Fruit fly (Drosophila melanogaster) whole organism, embryonic: ENCODE results near the gene Obp93a.

Source experiments
- ATbp ChIP-seq: fragments of 200-800 bp; sonication (Bioruptor generic); optimal IDR thresholded peaks from 2 replicates; lab custom pipeline; 2017; ENCODE audit warnings: missing biosample characterization, mild to moderate bottlenecking, missing genetic modification characterization, missing genetic modification reagents
- Aef1 ChIP-seq: fragments of 200-800 bp; sonication (Bioruptor generic); IDR thresholded peaks from 3 replicates; pipeline ENCODE4 v1.3.6; 2022; ENCODE audit warnings: missing biosample characterization, missing genetic modification characterization
- CG10274 ChIP-seq: fragments of 200-800 bp; sonication (Bioruptor generic); optimal IDR thresholded peaks from 3 replicates; lab custom pipeline; 2017; ENCODE audit warnings: missing biosample characterization, mild to moderate bottlenecking, missing genetic modification characterization
- CG10959 ChIP-seq: fragments of 200-800 bp; sonication (Bioruptor generic); IDR thresholded peaks from 2 replicates; pipeline ENCODE4 v1.3.6; 2022; ENCODE audit warnings: missing biosample characterization, missing genetic modification characterization
- CG11247 ChIP-seq: fragments of 200-800 bp; sonication (Bioruptor generic); IDR thresholded peaks from 2 replicates; pipeline ENCODE4 v1.3.6; 2022; ENCODE audit warnings: missing biosample characterization, missing genetic modification characterization
- CG11695 ChIP-seq: fragments of 200-800 bp; sonication (Bioruptor generic); IDR thresholded peaks from 3 replicates; pipeline ENCODE4 v1.3.6; 2022; ENCODE audit warnings: missing biosample characterization, missing genetic modification characterization
- CG12942 ChIP-seq: fragments of 200-800 bp; sonication (Bioruptor generic); optimal IDR thresholded peaks from 3 replicates; lab custom pipeline; 2016; ENCODE audit warnings: missing biosample characterization, missing genetic modification characterization
- CG16813 ChIP-seq: fragments of 200-800 bp; sonication (Bioruptor generic); IDR thresholded peaks from 3 replicates; pipeline ENCODE4 v1.3.6; 2022; ENCODE audit warnings: missing biosample characterization, missing genetic modification characterization; ENCODE audit not compliant: partially characterized antibody
- CG17568 ChIP-seq: fragments of 200-800 bp; sonication (Bioruptor generic); optimal IDR thresholded peaks from 2 replicates; lab custom pipeline; 2018; ENCODE audit warnings: missing biosample characterization, mild to moderate bottlenecking, missing genetic modification characterization, moderate library complexity
- CG18619 ChIP-seq: fragments of 200-800 bp; sonication (Bioruptor generic); optimal IDR thresholded peaks from 3 replicates; lab custom pipeline; 2017; ENCODE audit warnings: missing biosample characterization, mild to moderate bottlenecking, missing genetic modification characterization
- CG30431 ChIP-seq: fragments of 200-800 bp; sonication (Bioruptor generic); optimal IDR thresholded peaks from 2 replicates; lab custom pipeline; 2017; ENCODE audit warnings: missing biosample characterization, missing genetic modification characterization
- CG31365 ChIP-seq: fragments of 200-800 bp; sonication (Bioruptor generic); optimal IDR thresholded peaks from 2 replicates; lab custom pipeline; 2018; ENCODE audit warnings: missing biosample characterization, mild to moderate bottlenecking, missing genetic modification characterization
- CG3281 ChIP-seq: fragments of 200-800 bp; sonication (Bioruptor generic); optimal IDR thresholded peaks from 3 replicates; lab custom pipeline; 2017; ENCODE audit warnings: missing biosample characterization, mild to moderate bottlenecking, missing genetic modification characterization
- CG6683 ChIP-seq: fragments of 200-800 bp; sonication (Bioruptor generic); optimal IDR thresholded peaks from 2 replicates; lab custom pipeline; 2017; ENCODE audit warnings: missing biosample characterization, mild to moderate bottlenecking, missing genetic modification characterization, missing genetic modification reagents
- CG6765 ChIP-seq: fragments of 200-800 bp; sonication (Bioruptor generic); optimal IDR thresholded peaks from 3 replicates; lab custom pipeline; 2017; ENCODE audit warnings: missing biosample characterization, mild to moderate bottlenecking, missing genetic modification characterization
- CG8765 ChIP-seq: fragments of 200-800 bp; sonication (Bioruptor generic); IDR thresholded peaks from 2 replicates; pipeline ENCODE4 v1.3.6; 2022; ENCODE audit warnings: missing biosample characterization, missing genetic modification characterization
- CG9215 ChIP-seq: fragments of 200-800 bp; sonication (Bioruptor generic); IDR thresholded peaks from 2 replicates; pipeline ENCODE4 v1.3.6; 2022; ENCODE audit warnings: missing biosample characterization, missing genetic modification characterization
- CHES-1-like ChIP-seq: fragments of 200-800 bp; sonication (Bioruptor generic); optimal IDR thresholded peaks from 2 replicates; lab custom pipeline; 2016; ENCODE audit warnings: missing biosample characterization, missing genetic modification characterization
- Dref ChIP-seq: fragments of 200-800 bp; sonication (Bioruptor generic); IDR thresholded peaks from 2 replicates; pipeline ENCODE4 v1.3.6; 2022; ENCODE audit warnings: missing biosample characterization, missing genetic modification characterization
- E2f1 ChIP-seq: fragments of 200-800 bp; sonication (Bioruptor generic); IDR thresholded peaks from 2 replicates; pipeline ENCODE4 v1.3.6; 2022; ENCODE audit warnings: missing biosample characterization, missing genetic modification characterization
- Ets97D ChIP-seq: fragments of 200-800 bp; sonication (Bioruptor generic); optimal IDR thresholded peaks from 3 replicates; lab custom pipeline; 2016; ENCODE audit warnings: missing biosample characterization, missing genetic modification characterization
- Fer3 ChIP-seq: fragments of 200-800 bp; sonication (Bioruptor generic); optimal IDR thresholded peaks from 2 replicates; lab custom pipeline; 2018; ENCODE audit warnings: missing biosample characterization, mild to moderate bottlenecking, missing genetic modification characterization, moderate library complexity
- HLH4C ChIP-seq: fragments of 200-800 bp; sonication (Bioruptor generic); IDR thresholded peaks from 3 replicates; pipeline ENCODE4 v1.3.6; 2022; ENCODE audit warnings: missing biosample characterization, missing genetic modification characterization; ENCODE audit not compliant: partially characterized antibody
- Mrtf ChIP-seq: fragments of 200-800 bp; sonication (Bioruptor generic); IDR thresholded peaks from 3 replicates; pipeline ENCODE4 v1.3.6; 2022; ENCODE audit warnings: missing biosample characterization, missing genetic modification characterization
- NfI ChIP-seq: fragments of 200-800 bp; sonication (Bioruptor generic); optimal IDR thresholded peaks from 3 replicates; lab custom pipeline; 2018; ENCODE audit warnings: missing biosample characterization, mild to moderate bottlenecking, missing genetic modification characterization, moderate library complexity
- Opbp ChIP-seq: fragments of 200-800 bp; sonication (Bioruptor generic); IDR thresholded peaks from 3 replicates; pipeline ENCODE4 v1.3.6; 2022; ENCODE audit warnings: missing biosample characterization, missing genetic modification characterization; ENCODE audit not compliant: partially characterized antibody
- Optix ChIP-seq: fragments of 200-800 bp; sonication (Bioruptor generic); IDR thresholded peaks from 3 replicates; pipeline ENCODE4 v1.3.6; 2022; ENCODE audit warnings: missing biosample characterization, missing genetic modification characterization
- Pdp1 ChIP-seq, 2 experiments: fragments of 200-800 bp; sonication (Bioruptor generic); optimal IDR thresholded peaks; 3 replicates each; lab custom pipeline; 2016; ENCODE audit warnings: missing biosample characterization in 2 of 2, missing genetic modification characterization in 2 of 2, mild to moderate bottlenecking in 1 of 2, moderate library complexity in 1 of 2
- Side ChIP-seq: fragments of 200-800 bp; sonication (Bioruptor generic); optimal IDR thresholded peaks from 2 replicates; lab custom pipeline; 2016; ENCODE audit warnings: missing biosample characterization, missing genetic modification characterization
- Ssrp ChIP-seq: fragments of 200-800 bp; sonication (Bioruptor generic); optimal IDR thresholded peaks from 2 replicates; lab custom pipeline; 2018; ENCODE audit warnings: missing biosample characterization, mild to moderate bottlenecking, missing genetic modification characterization, moderate library complexity
- TFAM ChIP-seq: fragments of 200-800 bp; sonication (Bioruptor generic); optimal IDR thresholded peaks from 2 replicates; lab custom pipeline; 2017; ENCODE audit warnings: missing biosample characterization, missing genetic modification characterization, inconsistent platforms
- Trl ChIP-seq, 3 experiments: fragments of >200 bp in 2 of 3; fragments of 200-800 bp in 1 of 3; sonication (Bioruptor generic) in 1 of 3; optimal IDR thresholded peaks; 2 replicates in 1 of 3; 3 replicates in 2 of 3; lab custom pipeline; 2016 to 2017; ENCODE audit warnings: missing biosample characterization in 1 of 3, missing genetic modification characterization in 1 of 3
- ash1 ChIP-seq: fragments of 200-800 bp; sonication (Bioruptor generic); optimal IDR thresholded peaks from 2 replicates; lab custom pipeline; 2018; ENCODE audit warnings: missing biosample characterization, mild to moderate bottlenecking, missing genetic modification characterization
- ci ChIP-seq: fragments of 200-800 bp; sonication (Bioruptor generic); IDR thresholded peaks from 3 replicates; pipeline ENCODE4 v1.3.6; 2022; ENCODE audit warnings: missing biosample characterization, missing genetic modification characterization
- cwo ChIP-seq: fragments of 200-800 bp; sonication (Bioruptor generic); optimal IDR thresholded peaks from 3 replicates; lab custom pipeline; 2017; ENCODE audit warnings: missing biosample characterization, missing genetic modification characterization, mild to moderate bottlenecking, moderate library complexity, missing genetic modification reagents
- dimm ChIP-seq: fragments of 200-800 bp; sonication (Bioruptor generic); IDR thresholded peaks from 2 replicates; pipeline ENCODE4 v1.3.6; 2022; ENCODE audit warnings: missing biosample characterization, missing genetic modification characterization
- emc ChIP-seq: fragments of 200-800 bp; sonication (Bioruptor generic); optimal IDR thresholded peaks from 2 replicates; lab custom pipeline; 2016; ENCODE audit warnings: missing biosample characterization, missing genetic modification characterization
- fd64A ChIP-seq: fragments of 200-800 bp; sonication (Bioruptor generic); optimal IDR thresholded peaks from 3 replicates; lab custom pipeline; 2018; ENCODE audit warnings: missing biosample characterization, mild to moderate bottlenecking, missing genetic modification characterization
- gcm ChIP-seq: fragments of 200-800 bp; sonication (Bioruptor generic); optimal IDR thresholded peaks from 2 replicates; lab custom pipeline; 2019; ENCODE audit warnings: missing biosample characterization, mild to moderate bottlenecking, missing genetic modification characterization, moderate library complexity
- gcm2 ChIP-seq: fragments of 200-800 bp; sonication (Bioruptor generic); optimal IDR thresholded peaks from 2 replicates; lab custom pipeline; 2016; ENCODE audit warnings: missing biosample characterization, missing genetic modification characterization
- gem ChIP-seq: fragments of 200-800 bp; sonication (Bioruptor generic); optimal IDR thresholded peaks from 2 replicates; lab custom pipeline; 2019; ENCODE audit warnings: missing biosample characterization, mild to moderate bottlenecking, missing genetic modification characterization, moderate library complexity
- gt ChIP-seq: fragments of 200-800 bp; sonication (Bioruptor generic); IDR thresholded peaks from 2 replicates; pipeline ENCODE4 v1.3.6; 2022; ENCODE audit warnings: missing biosample characterization, missing genetic modification characterization
- h ChIP-seq: fragments of >200 bp; optimal IDR thresholded peaks from 2 replicates; lab custom pipeline; 2017
- hth ChIP-seq: fragments of >200 bp; optimal IDR thresholded peaks from 2 replicates; lab custom pipeline; 2017; ENCODE audit warnings: inconsistent platforms
- kah ChIP-seq: fragments of 200-800 bp; sonication (Bioruptor generic); optimal IDR thresholded peaks from 2 replicates; lab custom pipeline; 2018; ENCODE audit warnings: missing biosample characterization, mild to moderate bottlenecking, missing genetic modification characterization
- nerfin-1 ChIP-seq: fragments of 200-800 bp; sonication (Bioruptor generic); optimal IDR thresholded peaks from 3 replicates; lab custom pipeline; 2019; ENCODE audit warnings: missing biosample characterization, mild to moderate bottlenecking, missing genetic modification characterization, moderate library complexity
- nmo ChIP-seq: fragments of 200-800 bp; sonication (Bioruptor generic); optimal IDR thresholded peaks from 2 replicates; lab custom pipeline; 2018; ENCODE audit warnings: missing biosample characterization, mild to moderate bottlenecking, missing genetic modification characterization, moderate library complexity
- p53 ChIP-seq: fragments of 200-800 bp; sonication (Bioruptor generic); optimal IDR thresholded peaks from 2 replicates; lab custom pipeline; 2016; ENCODE audit warnings: missing biosample characterization, missing genetic modification characterization
- pho ChIP-seq: fragments of 200-800 bp; sonication (Bioruptor generic); optimal IDR thresholded peaks from 2 replicates; lab custom pipeline; 2016; ENCODE audit warnings: missing biosample characterization, missing genetic modification characterization
- sc ChIP-seq, 3 experiments: fragments of >200 bp in 2 of 3; fragments of 200-800 bp in 1 of 3; sonication (Bioruptor generic) in 1 of 3; optimal IDR thresholded peaks; 2 replicates in 2 of 3; 3 replicates in 1 of 3; lab custom pipeline; 2017; ENCODE audit warnings: mild to moderate bottlenecking in 1 of 3, missing biosample characterization in 1 of 3, missing genetic modification characterization in 1 of 3, missing genetic modification reagents in 1 of 3
- sd ChIP-seq: fragments of 200-800 bp; sonication (Bioruptor generic); optimal IDR thresholded peaks from 3 replicates; lab custom pipeline; 2018; ENCODE audit warnings: missing biosample characterization, mild to moderate bottlenecking, missing genetic modification characterization, moderate library complexity

Obp93a gene

dm6 chr3R:21116057-21116456, 13.5 kb downstream of the Obp93a start, which contains the start of gene ppan (continued):
- no peak for TF ChIP-seq Mrtf (GFP tag; lab: Robert Waterston, UW)
- TF ChIP-seq emc (GFP tag; lab: Kevin White, UChicago), result no peak
- no peak for TF ChIP-seq CG18619
- no peak for TF ChIP-seq sc (optimal IDR thresholded peaks at IDR 0.05; lab: Kevin White, UChicago)
- TF ChIP-seq sc (GFP tag; optimal IDR thresholded peaks at IDR 0.05; lab: Kevin White, UChicago), result no peak
- TF ChIP-seq Pdp1 (GFP tag; optimal IDR thresholded peaks at IDR 0.05; lab: Kevin White, UChicago), result peak in 1 of 2 experiments; percentile 28
- no peak for TF ChIP-seq Side (GFP tag; lab: Kevin White, UChicago)
- TF ChIP-seq CG6683 (GFP tag; lab: Kevin White, UChicago), result no peak
- no peak for TF ChIP-seq nerfin-1 (tag; lab: Kevin White, UChicago)
- no peak for TF ChIP-seq gt (GFP tag; lab: Robert Waterston, UW)
- no peak for TF ChIP-seq CG17568
- no peak for TF ChIP-seq NfI
- TF ChIP-seq sd (tag; lab: Kevin White, UChicago), result no peak
- no peak for TF ChIP-seq CG11695
- no peak for TF ChIP-seq h (lab: Kevin White, UChicago)
- TF ChIP-seq Opbp (GFP tag; lab: Robert Waterston, UW), result peak; percentile 17; the same call in 1 of the 3 replicates
- no peak for TF ChIP-seq Aef1
- no peak for TF ChIP-seq CHES-1-like (GFP tag; lab: Kevin White, UChicago)
- no peak for TF ChIP-seq CG11247 (GFP tag; lab: Robert Waterston, UW)
- TF ChIP-seq dimm (GFP tag; lab: Robert Waterston, UW), result no peak
- no peak for TF ChIP-seq ash1 (GFP tag; lab: Kevin White, UChicago)
- no peak for TF ChIP-seq TFAM
- peak; percentile 43; the same call in 1 of the 3 replicates for TF ChIP-seq HLH4C (GFP tag; lab: Robert Waterston, UW)
- no peak for TF ChIP-seq gcm (GFP tag; lab: Kevin White, UChicago)
- no peak for TF ChIP-seq Optix (GFP tag; lab: Robert Waterston, UW)
- no peak for TF ChIP-seq E2f1 (GFP tag; lab: Robert Waterston, UW)
- TF ChIP-seq ATbp (GFP tag; lab: Kevin White, UChicago), result no peak
- TF ChIP-seq fd64A (GFP tag; lab: Kevin White, UChicago), result no peak
- TF ChIP-seq CG10959, result no peak
- TF ChIP-seq ci (GFP tag; lab: Robert Waterston, UW), result peak; percentile 30; the same call in 1 of the 3 replicates
- no peak for TF ChIP-seq gcm2 (GFP tag; lab: Kevin White, UChicago)
- peak; percentile 97 for TF ChIP-seq cwo (GFP tag; lab: Kevin White, UChicago)
- no peak for TF ChIP-seq CG30431
- TF ChIP-seq Dref (GFP tag; lab: Robert Waterston, UW), result peak; percentile 44
- no peak for TF ChIP-seq Fer3 (tag; lab: Kevin White, UChicago)
- TF ChIP-seq CG3281, result no peak
- no peak for TF ChIP-seq hth (lab: Kevin White, UChicago)
- TF ChIP-seq nmo (GFP tag; lab: Kevin White, UChicago), result no peak
- no peak for TF ChIP-seq CG8765 (GFP tag; lab: Robert Waterston, UW)
- TF ChIP-seq CG12942 (GFP tag; lab: Kevin White, UChicago), result no peak
- TF ChIP-seq CG9215 (GFP tag; lab: Robert Waterston, UW), result no peak
- no peak for TF ChIP-seq kah
- no peak for TF ChIP-seq CG31365 (tag; lab: Kevin White, UChicago)
- no peak for TF ChIP-seq Ssrp (tag; lab: Kevin White, UChicago)
- no peak for TF ChIP-seq CG6765 (GFP tag; lab: Kevin White, UChicago)
- no peak for TF ChIP-seq CG10274 (GFP tag; lab: Kevin White, UChicago)
- TF ChIP-seq p53 (GFP tag; lab: Kevin White, UChicago), result no peak
- no peak for TF ChIP-seq Trl (optimal IDR thresholded peaks at IDR 0.05; lab: Kevin White, UChicago)
- TF ChIP-seq Trl (GFP tag; optimal IDR thresholded peaks at IDR 0.05; lab: Kevin White, UChicago), result no peak
- peak; percentile 15; the same call in 1 of the 3 replicates for TF ChIP-seq CG16813 (GFP tag; lab: Robert Waterston, UW)
- TF ChIP-seq Ets97D (GFP tag; lab: Kevin White, UChicago), result peak; percentile 58
- no peak for TF ChIP-seq gem (tag; lab: Kevin White, UChicago)
- TF ChIP-seq pho, result no peak
